Fruit fly (Drosophila melanogaster): Measurements from ENCODE around the gene RhoGEF3.
A peak's percentile ranks its signal among the peaks of the same experiment; 100 is the strongest.

The RhoGEF3 gene

dm6 chr3L:270760-271500 is 6.3 kb upstream of the RhoGEF3 start, which contains the start of gene miple2 (continued):
- TF ChIP-seq Elba2 (GFP tag; optimal IDR thresholded peaks at IDR 0.05) (no peak), CG10209 (GFP tag; optimal IDR thresholded peaks at IDR 0.05) (peak; percentile 59), CG16863 (GFP tag; optimal IDR thresholded peaks at IDR 0.05) (peak; percentile 55), CG12299 (tag; optimal IDR thresholded peaks at IDR 0.05) (peak; percentile 5), ash1 (GFP tag; optimal IDR thresholded peaks at IDR 0.05) (no peak), sug (tag; optimal IDR thresholded peaks at IDR 0.05) (peak; percentile 37), CG5180 (GFP tag; optimal IDR thresholded peaks at IDR 0.05) (peak; percentile 43), dati (GFP tag; IDR thresholded peaks at IDR 0.05) (no peak), ac (GFP tag; optimal IDR thresholded peaks at IDR 0.05) (peak; percentile 40), YL-1 (GFP tag; optimal IDR thresholded peaks at IDR 0.05) (peak; percentile 4), CG8944 (GFP tag; optimal IDR thresholded peaks at IDR 0.05) (peak; percentile 20), pum (GFP tag; optimal IDR thresholded peaks at IDR 0.05) (peak; percentile 39)

dm6 chr3L:271501-272249 is 5.6 kb upstream of the RhoGEF3 start:
- TF ChIP-seq CG5180 (GFP tag; optimal IDR thresholded peaks at IDR 0.05) (peak; percentile 88), D (optimal IDR thresholded peaks at IDR 0.05) (peak; percentile 58), D (GFP tag; optimal IDR thresholded peaks at IDR 0.05) (no peak), croc (GFP tag; conservative IDR thresholded peaks at IDR 0.05) (no peak), grau (tag; optimal IDR thresholded peaks at IDR 0.05) (no peak), nom (GFP tag; optimal IDR thresholded peaks at IDR 0.05) (peak; percentile 43), tap (tag; optimal IDR thresholded peaks at IDR 0.05) (no peak), pros (GFP tag; optimal IDR thresholded peaks at IDR 0.05) (peak; percentile 99), Camta (GFP tag; optimal IDR thresholded peaks at IDR 0.05) (no peak), Bgb (GFP tag; IDR thresholded peaks at IDR 0.05; ENCODE audit: partially characterized antibody) (peak; percentile 76), ci (GFP tag; IDR thresholded peaks at IDR 0.05) (peak; percentile 77; the same call in 2 of the 3 replicates), nerfin-1 (tag; optimal IDR thresholded peaks at IDR 0.05) (peak; percentile 78), z (GFP tag; IDR thresholded peaks at IDR 0.05) (peak; percentile 99), bbx (GFP tag; IDR thresholded peaks at IDR 0.05; ENCODE audit: partially characterized antibody) (peak; percentile 78), her (GFP tag; optimal IDR thresholded peaks at IDR 0.05) (peak; percentile 16), CG6854 (GFP tag; optimal IDR thresholded peaks at IDR 0.05) (no peak), sug (tag; optimal IDR thresholded peaks at IDR 0.05) (no peak), knrl (GFP tag; IDR thresholded peaks at IDR 0.05; ENCODE audit: partially characterized antibody) (0 out of 3 replicates have a peak, but pooled peaks have one; percentile 22), CG34422 (GFP tag; IDR thresholded peaks at IDR 0.05) (peak; percentile 34; the same call in 1 of the 3 replicates), CG30403 (GFP tag; optimal IDR thresholded peaks at IDR 0.05) (peak; percentile 2), CG1832 (GFP tag; optimal IDR thresholded peaks at IDR 0.05) (no peak), cato (GFP tag; optimal IDR thresholded peaks at IDR 0.05; ENCODE audit: borderline replicate concordance) (no peak), Rfx (GFP tag; IDR thresholded peaks at IDR 0.05) (peak; percentile 30; the same call in 1 of the 2 replicates), sens-2 (GFP tag; IDR thresholded peaks at IDR 0.05) (peak; percentile 42; the same call in 1 of the 2 replicates), ato (GFP tag; IDR thresholded peaks at IDR 0.05; ENCODE audit: partially characterized antibody) (peak; percentile 64; the same call in 1 of the 2 replicates), CG31365 (tag; optimal IDR thresholded peaks at IDR 0.05) (no peak), CG6791 (GFP tag; IDR thresholded peaks at IDR 0.05; ENCODE audit: partially characterized antibody) (peak; percentile 43; the same call in 1 of the 3 replicates), CG17829 (tag; optimal IDR thresholded peaks at IDR 0.05) (peak; percentile 2), HLH4C (GFP tag; IDR thresholded peaks at IDR 0.05; ENCODE audit: partially characterized antibody) (peak; percentile 39; the same call in 1 of the 3 replicates), tna (GFP tag; IDR thresholded peaks at IDR 0.05; ENCODE audit: partially characterized antibody) (peak; percentile 67), otp (GFP tag; IDR thresholded peaks at IDR 0.05) (0 out of 3 replicates have a peak, but pooled peaks have one; percentile 30), so (GFP tag; IDR thresholded peaks at IDR 0.05) (peak; percentile 26; the same call in 1 of the 3 replicates), Dbx (GFP tag; IDR thresholded peaks at IDR 0.05) (0 out of 3 replicates have a peak, but pooled peaks have one; percentile 28), vvl (GFP tag; IDR thresholded peaks at IDR 0.05) (peak; percentile 47; the same call in 1 of the 2 replicates), mld (GFP tag; IDR thresholded peaks at IDR 0.05; ENCODE audit: partially characterized antibody) (no peak)

Measured in whole organism, embryonic.